Fruit fly (Drosophila melanogaster) whole organism, prepupa: ENCODE measurements around the gene sbm.
A peak's percentile ranks its signal among the peaks of the same experiment; 100 is the strongest.

ENCODE experiments used
- Blimp-1 ChIP-seq: fragments of 200-800 bp; sonication (Bioruptor generic); optimal IDR thresholded peaks from 3 replicates; lab custom pipeline; 2017; ENCODE audit warnings: missing biosample characterization, missing genetic modification characterization, mild to moderate bottlenecking, moderate library complexity, missing genetic modification reagents
- CG10631 ChIP-seq: fragments of 200-800 bp; sonication (Bioruptor generic); optimal IDR thresholded peaks from 2 replicates; lab custom pipeline; 2016; ENCODE audit warnings: missing biosample characterization, missing genetic modification characterization
- CG10669 ChIP-seq: fragments of 200-800 bp; sonication (Bioruptor generic); optimal IDR thresholded peaks from 3 replicates; lab custom pipeline; 2018; ENCODE audit warnings: missing biosample characterization, mild to moderate bottlenecking, missing genetic modification characterization, moderate library complexity
- CG11294 ChIP-seq: fragments of 200-800 bp; sonication (Bioruptor generic); IDR thresholded peaks from 2 replicates; pipeline ENCODE4 v1.3.6; 2022; ENCODE audit warnings: missing biosample characterization, missing genetic modification characterization
- CG11762 ChIP-seq: fragments of 200-800 bp; sonication (Bioruptor generic); optimal IDR thresholded peaks from 3 replicates; lab custom pipeline; 2016; ENCODE audit warnings: missing biosample characterization, missing genetic modification characterization; ENCODE audit not compliant: insufficient read depth
- CG11902 ChIP-seq: fragments of 200-800 bp; sonication (Bioruptor generic); optimal IDR thresholded peaks from 3 replicates; lab custom pipeline; 2016; ENCODE audit warnings: missing biosample characterization, missing genetic modification characterization
- CG15336 ChIP-seq: fragments of 200-800 bp; sonication (Bioruptor generic); IDR thresholded peaks from 2 replicates; pipeline ENCODE4 v1.3.6; 2022; ENCODE audit warnings: missing biosample characterization, missing genetic modification characterization
- CG1621 ChIP-seq: fragments of 200-800 bp; sonication (Bioruptor generic); optimal IDR thresholded peaks from 3 replicates; lab custom pipeline; 2018; ENCODE audit warnings: missing biosample characterization, mild to moderate bottlenecking, missing genetic modification characterization
- CG16779 ChIP-seq: fragments of 200-800 bp; sonication (Bioruptor generic); optimal IDR thresholded peaks from 3 replicates; lab custom pipeline; 2017; ENCODE audit warnings: missing biosample characterization, mild to moderate bottlenecking, missing genetic modification characterization
- CG3032 ChIP-seq: fragments of 200-800 bp; optimal IDR thresholded peaks from 2 replicates; lab custom pipeline; 2019; ENCODE audit warnings: missing biosample characterization, mild to moderate bottlenecking, missing genetic modification characterization, moderate library complexity
- CG31627 ChIP-seq: fragments of 200-800 bp; sonication (Bioruptor generic); optimal IDR thresholded peaks from 3 replicates; lab custom pipeline; 2016; ENCODE audit warnings: missing biosample characterization, missing genetic modification characterization
- CG34406 ChIP-seq: fragments of 200-800 bp; sonication (Bioruptor generic); optimal IDR thresholded peaks from 3 replicates; lab custom pipeline; 2016; ENCODE audit warnings: missing biosample characterization, missing genetic modification characterization
- CG3919 ChIP-seq: fragments of 200-800 bp; sonication (Bioruptor generic); optimal IDR thresholded peaks from 3 replicates; lab custom pipeline; 2016; ENCODE audit warnings: missing biosample characterization, missing genetic modification characterization
- CG4318 ChIP-seq: fragments of 200-800 bp; sonication (Bioruptor generic); optimal IDR thresholded peaks from 3 replicates; lab custom pipeline; 2017; ENCODE audit warnings: missing biosample characterization, mild to moderate bottlenecking, missing genetic modification characterization
- CG6163 ChIP-seq: fragments of 200-800 bp; sonication (Bioruptor generic); IDR thresholded peaks from 3 replicates; pipeline ENCODE4 v1.3.6; 2022; ENCODE audit warnings: missing biosample characterization, missing genetic modification characterization
- CG6276 ChIP-seq: fragments of 200-800 bp; sonication (Bioruptor generic); optimal IDR thresholded peaks from 2 replicates; lab custom pipeline; 2017; ENCODE audit warnings: missing biosample characterization, mild to moderate bottlenecking, missing genetic modification characterization
- CG6792 ChIP-seq: fragments of 200-800 bp; sonication (Bioruptor generic); optimal IDR thresholded peaks from 3 replicates; lab custom pipeline; 2016; ENCODE audit warnings: missing biosample characterization, missing genetic modification characterization
- CG6808 ChIP-seq: fragments of 200-800 bp; sonication (Bioruptor generic); optimal IDR thresholded peaks from 3 replicates; lab custom pipeline; 2017; ENCODE audit warnings: missing biosample characterization, missing genetic modification characterization, mild to moderate bottlenecking, moderate library complexity, missing genetic modification reagents
- CG6854 ChIP-seq: fragments of 200-800 bp; sonication (Bioruptor generic); optimal IDR thresholded peaks from 2 replicates; lab custom pipeline; 2017; ENCODE audit warnings: missing biosample characterization, mild to moderate bottlenecking, missing genetic modification characterization
- CG7368 ChIP-seq: fragments of 200-800 bp; sonication (Bioruptor generic); optimal IDR thresholded peaks from 3 replicates; lab custom pipeline; 2016; ENCODE audit warnings: missing biosample characterization, missing genetic modification characterization
- CG8119 ChIP-seq: fragments of 200-800 bp; sonication (Bioruptor generic); IDR thresholded peaks from 3 replicates; pipeline ENCODE4 v1.3.6; 2022; ENCODE audit warnings: missing biosample characterization, missing genetic modification characterization
- CG8319 ChIP-seq: fragments of 200-800 bp; sonication (Bioruptor generic); optimal IDR thresholded peaks from 3 replicates; lab custom pipeline; 2016; ENCODE audit warnings: missing biosample characterization, missing genetic modification characterization
- CG8632 ChIP-seq: fragments of 200-800 bp; sonication (Bioruptor generic); optimal IDR thresholded peaks from 3 replicates; lab custom pipeline; 2016; ENCODE audit warnings: missing biosample characterization, missing genetic modification characterization
- CG9139 ChIP-seq: fragments of 200-800 bp; sonication (Bioruptor generic); optimal IDR thresholded peaks from 3 replicates; lab custom pipeline; 2017; ENCODE audit warnings: missing biosample characterization, mild to moderate bottlenecking, missing genetic modification characterization
- Eip75B ChIP-seq: fragments of 200-800 bp; sonication (Bioruptor generic); optimal IDR thresholded peaks from 3 replicates; lab custom pipeline; 2016; ENCODE audit warnings: missing biosample characterization, missing genetic modification characterization
- Eip78C ChIP-seq: fragments of 200-800 bp; sonication (Bioruptor generic); peaks from one replicate; lab custom pipeline; 2016; ENCODE audit warnings: missing biosample characterization, missing genetic modification characterization
- Eip93F ChIP-seq: fragments of 200-800 bp; sonication (Bioruptor generic); optimal IDR thresholded peaks from 2 replicates; lab custom pipeline; 2016; ENCODE audit warnings: missing biosample characterization, mild to moderate bottlenecking, missing genetic modification characterization
- Ets21C ChIP-seq: fragments of 200-800 bp; sonication (Bioruptor generic); optimal IDR thresholded peaks from 3 replicates; lab custom pipeline; 2016; ENCODE audit warnings: missing biosample characterization, missing genetic modification characterization
- Ets96B ChIP-seq: fragments of 200-800 bp; optimal IDR thresholded peaks from 2 replicates; lab custom pipeline; 2019; ENCODE audit warnings: missing biosample characterization, mild to moderate bottlenecking, missing genetic modification characterization, moderate library complexity
- Gug ChIP-seq: fragments of 200-800 bp; sonication (Bioruptor generic); IDR thresholded peaks from 2 replicates; pipeline ENCODE4 v1.3.6; 2022; ENCODE audit warnings: missing biosample characterization, missing genetic modification characterization
- Hr39 ChIP-seq: fragments of 200-800 bp; sonication (Bioruptor generic); optimal IDR thresholded peaks from 2 replicates; lab custom pipeline; 2016; ENCODE audit warnings: missing biosample characterization, missing genetic modification characterization
- Lpt ChIP-seq: fragments of 200-800 bp; sonication (Bioruptor generic); optimal IDR thresholded peaks from 3 replicates; lab custom pipeline; 2016; ENCODE audit warnings: missing biosample characterization, missing genetic modification characterization
- Met ChIP-seq: fragments of 200-800 bp; sonication (Bioruptor generic); optimal IDR thresholded peaks from 3 replicates; lab custom pipeline; 2016; ENCODE audit warnings: missing biosample characterization, missing genetic modification characterization
- OdsH ChIP-seq: fragments of 200-800 bp; sonication (Bioruptor generic); optimal IDR thresholded peaks from 3 replicates; lab custom pipeline; 2016; ENCODE audit warnings: missing biosample characterization, missing genetic modification characterization
- Smox ChIP-seq: fragments of 200-800 bp; sonication (Bioruptor generic); optimal IDR thresholded peaks from 3 replicates; lab custom pipeline; 2016; ENCODE audit warnings: missing biosample characterization, missing genetic modification characterization
- Sox14 ChIP-seq: fragments of 200-800 bp; sonication (Bioruptor generic); optimal IDR thresholded peaks from 3 replicates; lab custom pipeline; 2016; ENCODE audit warnings: missing biosample characterization, missing genetic modification characterization
- achi ChIP-seq: fragments of 200-800 bp; sonication (Bioruptor generic); optimal IDR thresholded peaks from 3 replicates; lab custom pipeline; 2016; ENCODE audit warnings: missing biosample characterization, missing genetic modification characterization
- acj6 ChIP-seq: fragments of 200-800 bp; sonication (Bioruptor generic); optimal IDR thresholded peaks from 3 replicates; lab custom pipeline; 2016; ENCODE audit warnings: missing biosample characterization, missing genetic modification characterization
- dac ChIP-seq: fragments of 200-800 bp; sonication (Bioruptor generic); optimal IDR thresholded peaks from 2 replicates; lab custom pipeline; 2017; ENCODE audit warnings: missing biosample characterization, mild to moderate bottlenecking, missing genetic modification characterization
- dsx ChIP-seq: fragments of 200-800 bp; optimal IDR thresholded peaks from 3 replicates; lab custom pipeline; 2019; ENCODE audit warnings: missing biosample characterization, mild to moderate bottlenecking, missing genetic modification characterization, moderate library complexity; ENCODE audit not compliant: poor library complexity, severe bottlenecking
- esn ChIP-seq: fragments of 200-800 bp; sonication (Bioruptor generic); optimal IDR thresholded peaks from 2 replicates; lab custom pipeline; 2016; ENCODE audit warnings: missing biosample characterization, mild to moderate bottlenecking, missing genetic modification characterization, moderate library complexity
- fd59A ChIP-seq: fragments of 200-800 bp; sonication (Bioruptor generic); optimal IDR thresholded peaks from 2 replicates; lab custom pipeline; 2017; ENCODE audit warnings: missing biosample characterization, mild to moderate bottlenecking, missing genetic modification characterization, missing genetic modification reagents
- lz ChIP-seq: fragments of 200-800 bp; sonication (Bioruptor generic); optimal IDR thresholded peaks from 3 replicates; lab custom pipeline; 2016; ENCODE audit warnings: missing biosample characterization, missing genetic modification characterization
- net ChIP-seq: fragments of 200-800 bp; sonication (Bioruptor generic); optimal IDR thresholded peaks from 3 replicates; lab custom pipeline; 2016; ENCODE audit warnings: missing biosample characterization, missing genetic modification characterization
- salr ChIP-seq, 2 experiments: fragments of 200-800 bp; sonication (Bioruptor generic); optimal IDR thresholded peaks; 3 replicates each; lab custom pipeline; 2016 to 2018; ENCODE audit warnings: missing biosample characterization in 2 of 2, missing genetic modification characterization in 2 of 2, mild to moderate bottlenecking in 1 of 2
- spab ChIP-seq: fragments of 200-800 bp; sonication (Bioruptor generic); optimal IDR thresholded peaks from 2 replicates; lab custom pipeline; 2017; ENCODE audit warnings: missing biosample characterization, mild to moderate bottlenecking, missing genetic modification characterization, missing genetic modification reagents
- ss ChIP-seq, 2 experiments: fragments of 200-800 bp; sonication (Bioruptor generic); optimal IDR thresholded peaks; 2 replicates in 1 of 2; 3 replicates in 1 of 2; lab custom pipeline; 2017 to 2018; ENCODE audit warnings: mild to moderate bottlenecking in 2 of 2, missing biosample characterization in 2 of 2, missing genetic modification characterization in 2 of 2, moderate library complexity in 1 of 2
- svp ChIP-seq: fragments of 200-800 bp; sonication (Bioruptor generic); peaks from one replicate; lab custom pipeline; 2016; ENCODE audit warnings: missing biosample characterization, missing genetic modification characterization
- vri ChIP-seq: fragments of 200-800 bp; sonication (Bioruptor generic); optimal IDR thresholded peaks from 3 replicates; lab custom pipeline; 2016; ENCODE audit warnings: missing biosample characterization, mild to moderate bottlenecking, missing genetic modification characterization

Gene sbm

DNA sequence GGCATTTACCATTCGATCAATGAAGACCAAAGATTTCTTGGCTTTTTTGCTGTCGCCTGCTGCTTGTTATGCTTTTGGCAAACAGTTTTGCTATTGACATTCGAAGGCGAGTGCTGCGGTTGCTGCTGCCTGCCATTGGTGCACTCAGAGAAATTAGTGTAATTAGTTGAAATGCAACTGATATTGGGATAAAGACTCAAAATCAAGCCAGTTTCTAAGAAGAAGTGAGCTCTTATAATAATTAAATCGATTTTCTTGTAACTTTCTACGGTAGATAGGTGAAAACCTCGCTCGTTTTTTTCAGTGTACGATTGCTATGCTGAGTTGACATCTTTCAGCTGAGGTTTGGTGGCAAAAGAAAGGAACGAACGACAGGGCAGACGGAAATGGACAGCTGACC is 19.1 kb upstream of the sbm start (continued):
- TF ChIP-seq CG16779 (tag; lab: Kevin White, UChicago) (no peak), CG9139 (no peak), Ets96B (tag; lab: Kevin White, UChicago) (no peak), Lpt (GFP tag; lab: Kevin White, UChicago) (no peak), CG3919 (GFP tag; lab: Kevin White, UChicago) (peak; percentile 9)

DNA sequence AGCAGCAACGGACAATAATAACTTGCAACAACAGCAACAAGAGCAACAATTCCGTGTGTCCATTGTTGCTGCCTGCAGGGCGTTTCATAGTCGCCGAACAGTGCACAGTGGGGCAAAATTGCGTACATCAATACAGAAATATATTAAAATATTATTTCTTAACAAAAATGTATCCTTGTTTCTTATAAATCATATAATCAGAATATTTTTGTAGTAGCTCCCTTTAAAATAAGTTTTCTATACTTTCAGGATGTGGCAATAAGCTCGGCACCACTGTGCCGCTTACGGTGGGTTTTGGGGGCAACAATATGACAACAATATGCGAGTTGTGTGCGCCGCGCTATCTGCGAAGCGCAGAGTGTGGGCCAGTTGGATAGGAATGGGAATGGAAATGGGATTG is 9.9 kb upstream of the sbm start:
- peak; percentile 85 for TF ChIP-seq CG9139
- no peak for TF ChIP-seq Hr39 (GFP tag; lab: Kevin White, UChicago)
- peak; percentile 84 for TF ChIP-seq CG3919 (GFP tag; lab: Kevin White, UChicago)
- TF ChIP-seq acj6 (GFP tag; lab: Kevin White, UChicago): peak; percentile 76
- TF ChIP-seq CG11762 (GFP tag; lab: Kevin White, UChicago): peak; percentile 77
- peak; percentile 84 for TF ChIP-seq CG8119
- TF ChIP-seq vri (GFP tag; lab: Kevin White, UChicago): no peak
- peak; percentile 39 for TF ChIP-seq Met (GFP tag; lab: Kevin White, UChicago)
- TF ChIP-seq CG8632 (GFP tag; lab: Kevin White, UChicago): peak; percentile 76
- peak; percentile 97 for TF ChIP-seq Eip78C (GFP tag; lab: Kevin White, UChicago)
- TF ChIP-seq CG6276 (GFP tag; lab: Kevin White, UChicago): peak; percentile 67
- no peak for TF ChIP-seq Eip93F
- peak; percentile 74 for TF ChIP-seq OdsH (GFP tag; lab: Kevin White, UChicago)
- TF ChIP-seq CG7368 (GFP tag; lab: Kevin White, UChicago): peak; percentile 68
- TF ChIP-seq CG6854: no peak
- TF ChIP-seq ss (GFP tag; optimal IDR thresholded peaks at IDR 0.05; lab: Kevin White, UChicago): peak; percentile 87 to 92
- TF ChIP-seq Gug: peak; percentile 82
- peak; percentile 51 for TF ChIP-seq CG4318 (GFP tag; lab: Kevin White, UChicago)
- peak; percentile 66 for TF ChIP-seq CG8319 (GFP tag; lab: Kevin White, UChicago)
- TF ChIP-seq CG1621 (tag; lab: Kevin White, UChicago): peak; percentile 85
- peak; percentile 74 for TF ChIP-seq CG6792
- peak; percentile 79 for TF ChIP-seq fd59A
- peak; percentile 84 for TF ChIP-seq CG15336 (GFP tag; lab: Robert Waterston, UW)
- TF ChIP-seq net: peak; percentile 74
- TF ChIP-seq CG31627 (GFP tag; lab: Kevin White, UChicago): peak; percentile 9
- peak; percentile 84 for TF ChIP-seq CG3032 (tag; lab: Kevin White, UChicago)
- TF ChIP-seq CG11902 (GFP tag; lab: Kevin White, UChicago): peak; percentile 43
- TF ChIP-seq CG10669 (GFP tag; lab: Kevin White, UChicago): peak; percentile 85
- peak; percentile 77 for TF ChIP-seq CG10631
- TF ChIP-seq Lpt (GFP tag; lab: Kevin White, UChicago): peak; percentile 34
- peak; percentile 51 for TF ChIP-seq Smox (GFP tag; lab: Kevin White, UChicago)
- peak; percentile 81 for TF ChIP-seq CG6808
- TF ChIP-seq Blimp-1: no peak
- TF ChIP-seq spab: peak; percentile 82
- peak; percentile 42 for TF ChIP-seq lz (GFP tag; lab: Kevin White, UChicago)
- TF ChIP-seq CG6163 (GFP tag; lab: Robert Waterston, UW): peak; percentile 86
- peak; percentile 85 for TF ChIP-seq Ets96B (tag; lab: Kevin White, UChicago)
- peak; percentile 53 for TF ChIP-seq esn (GFP tag; lab: Kevin White, UChicago)
- peak; percentile 69 for TF ChIP-seq CG11294 (GFP tag; lab: Robert Waterston, UW)
- no peak for TF ChIP-seq Ets21C (GFP tag; lab: Kevin White, UChicago)
- peak; percentile 56 to 59 for TF ChIP-seq salr (GFP tag; optimal IDR thresholded peaks at IDR 0.05; lab: Kevin White, UChicago)
- TF ChIP-seq achi (GFP tag; lab: Kevin White, UChicago): peak; percentile 86
- peak; percentile 67 for TF ChIP-seq CG34406
- peak; percentile 68 for TF ChIP-seq CG16779 (tag; lab: Kevin White, UChicago)
- TF ChIP-seq Sox14 (GFP tag; lab: Kevin White, UChicago): peak; percentile 44
- TF ChIP-seq dac (GFP tag; lab: Kevin White, UChicago): peak; percentile 37
- TF ChIP-seq Eip75B (GFP tag; lab: Kevin White, UChicago): peak; percentile 74
- peak; percentile 89 for TF ChIP-seq dsx
- peak; percentile 77 for TF ChIP-seq svp
